Worm (Caenorhabditis elegans): Measurements from ENCODE around the gene str-176.

ce11 chrIV:8492242-8492641, 28.6 kb upstream of the str-176 start, which contains the start of gene sru-7:
- no peak for TF ChIP-seq nhr-129 (tag; optimal IDR thresholded peaks at IDR 0.05)
- no peak for TF ChIP-seq nhr-6 (tag; optimal IDR thresholded peaks at IDR 0.05)

All from whole organism, L2 larva.